Fruit fly (Drosophila melanogaster): ENCODE measurements around the gene Hsp83.

DNA sequence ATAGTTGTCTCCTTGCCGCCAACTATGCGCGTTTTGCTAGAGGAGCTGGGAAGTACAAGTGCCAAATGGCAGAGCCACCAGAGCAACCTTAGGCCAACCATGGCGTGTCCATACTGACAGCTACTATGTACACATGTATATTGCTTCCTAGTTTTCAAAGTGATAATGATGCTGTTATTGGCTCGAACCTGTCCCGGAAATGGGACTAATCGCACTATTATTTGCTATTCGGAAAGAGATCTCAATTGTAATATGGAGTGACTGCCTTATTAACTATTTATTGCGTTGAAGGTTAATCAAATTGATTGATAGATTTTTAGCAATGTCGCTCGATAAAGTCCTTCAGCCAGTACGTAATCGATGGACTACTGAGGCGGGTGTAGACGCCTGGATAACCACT lies 11.6 kb downstream of the Hsp83 start, which contains the start of gene CG33159:
- TF ChIP-seq CTCF (optimal IDR thresholded peaks at IDR 0.05) (no peak), CG8478 (optimal IDR thresholded peaks at IDR 0.05) (no peak)
